Worm (Caenorhabditis elegans) whole organism, L3 larva: Measurements from ENCODE around the gene EEED8.15.
A peak's percentile ranks its signal among the peaks of the same experiment; 100 is the strongest.

Experiments
- R02D3.7 ChIP-seq: fragments of 150-350 bp; optimal IDR thresholded peaks from 2 replicates; lab custom pipeline; 2014; ENCODE audit warnings: missing biosample characterization, missing genetic modification characterization
- ZK546.5 ChIP-seq: sonication (generic microtip); optimal IDR thresholded peaks from 2 replicates; lab custom pipeline; 2017; ENCODE audit warnings: missing biosample characterization, missing genetic modification characterization
- aly-2 ChIP-seq: fragments of 150-350 bp; optimal IDR thresholded peaks from 2 replicates; lab custom pipeline; 2014; ENCODE audit warnings: missing biosample characterization, missing genetic modification characterization
- ama-1 ChIP-seq: fragments of 150-350 bp; optimal IDR thresholded peaks from 2 replicates; lab custom pipeline; 2018
- ceh-16 ChIP-seq: sonication (generic microtip); optimal IDR thresholded peaks from 2 replicates; lab custom pipeline; 2017; ENCODE audit warnings: missing biosample characterization, missing genetic modification characterization
- ceh-28 ChIP-seq: fragments of 150-350 bp; optimal IDR thresholded peaks from 2 replicates; lab custom pipeline; 2014; ENCODE audit warnings: missing biosample characterization, missing genetic modification reagents, missing genetic modification characterization
- ceh-82 ChIP-seq: fragments of 150-350 bp; optimal IDR thresholded peaks from 2 replicates; lab custom pipeline; 2014; ENCODE audit warnings: missing biosample characterization, missing genetic modification characterization
- ceh-9 ChIP-seq: sonication (generic microtip); optimal IDR thresholded peaks from 2 replicates; lab custom pipeline; 2018; ENCODE audit warnings: missing biosample characterization, missing genetic modification characterization
- daf-12 ChIP-seq: fragments of 150-350 bp; optimal IDR thresholded peaks from 2 replicates; lab custom pipeline; 2014; ENCODE audit warnings: missing biosample characterization, missing genetic modification reagents, missing genetic modification characterization
- egl-27 ChIP-seq: sonication (generic microtip); optimal IDR thresholded peaks from 4 replicates; lab custom pipeline; 2017; ENCODE audit warnings: missing biosample characterization, missing genetic modification reagents, missing genetic modification characterization
- egl-5 ChIP-seq: fragments of 150-350 bp; optimal IDR thresholded peaks from 2 replicates; lab custom pipeline; 2017; ENCODE audit warnings: missing biosample characterization, missing genetic modification reagents, missing genetic modification characterization, inconsistent platforms
- elt-1 ChIP-seq: fragments of 150-350 bp; optimal IDR thresholded peaks from 2 replicates; lab custom pipeline; 2014; ENCODE audit warnings: missing biosample characterization, missing genetic modification characterization
- elt-2 ChIP-seq: sonication (generic microtip); optimal IDR thresholded peaks from 2 replicates; lab custom pipeline; 2016; ENCODE audit warnings: missing genetic modification reagents, mild to moderate bottlenecking, missing genetic modification characterization, missing compliant biosample characterization
- elt-3 ChIP-seq, 3 experiments: fragments of 150-350 bp in 1 of 3; sonication (generic microtip) in 2 of 3; optimal IDR thresholded peaks; 2 replicates in 2 of 3; 4 replicates in 1 of 3; lab custom pipeline; 2014 to 2017; ENCODE audit warnings: missing biosample characterization in 3 of 3, missing genetic modification characterization in 3 of 3
- eor-1 ChIP-seq, 2 experiments: fragments of 150-350 bp; optimal IDR thresholded peaks; 2 replicates each; lab custom pipeline; 2014 to 2018; ENCODE audit warnings: missing biosample characterization in 2 of 2, missing genetic modification characterization in 2 of 2
- fkh-10 ChIP-seq: sonication (generic microtip); optimal IDR thresholded peaks from 2 replicates; lab custom pipeline; 2017; ENCODE audit warnings: missing biosample characterization, missing genetic modification reagents, missing genetic modification characterization
- fkh-2 ChIP-seq: fragments of 150-350 bp; optimal IDR thresholded peaks from 2 replicates; lab custom pipeline; 2014; ENCODE audit warnings: missing biosample characterization, missing genetic modification reagents, missing genetic modification characterization
- fos-1 ChIP-seq: fragments of 150-350 bp; optimal IDR thresholded peaks from 2 replicates; lab custom pipeline; 2014; ENCODE audit warnings: missing biosample characterization, missing genetic modification characterization
- hmg-11 ChIP-seq: sonication (generic microtip); optimal IDR thresholded peaks from 2 replicates; lab custom pipeline; 2016; ENCODE audit warnings: missing genetic modification characterization, missing compliant biosample characterization
- jun-1 ChIP-seq: fragments of 150-350 bp; optimal IDR thresholded peaks from 2 replicates; lab custom pipeline; 2014; ENCODE audit warnings: missing biosample characterization, missing genetic modification reagents, missing genetic modification characterization
- lin-15B ChIP-seq: fragments of 150-350 bp; optimal IDR thresholded peaks from 2 replicates; lab custom pipeline; 2014; ENCODE audit warnings: missing biosample characterization, missing genetic modification characterization
- lin-39 ChIP-seq: fragments of 150-350 bp; optimal IDR thresholded peaks from 2 replicates; lab custom pipeline; 2018; ENCODE audit warnings: missing biosample characterization, missing genetic modification reagents, missing genetic modification characterization
- lsy-12 ChIP-seq: sonication (generic microtip); optimal IDR thresholded peaks from 2 replicates; lab custom pipeline; 2016; ENCODE audit warnings: mild to moderate bottlenecking, missing genetic modification characterization, missing compliant biosample characterization
- mdl-1 ChIP-seq: fragments of 150-350 bp; optimal IDR thresholded peaks from 2 replicates; lab custom pipeline; 2014; ENCODE audit warnings: missing biosample characterization, missing genetic modification characterization
- mml-1 ChIP-seq: fragments of 150-350 bp; sonication (generic microtip); optimal IDR thresholded peaks from 3 replicates; lab custom pipeline; 2014; ENCODE audit warnings: missing biosample characterization, missing genetic modification characterization
- nfya-1 ChIP-seq: sonication (generic microtip); optimal IDR thresholded peaks from 2 replicates; lab custom pipeline; 2017; ENCODE audit warnings: missing genetic modification characterization, mild to moderate bottlenecking, missing compliant biosample characterization, antibody characterized with exemption, moderate library complexity; ENCODE audit not compliant: insufficient read depth
- nhr-11 ChIP-seq: fragments of 150-350 bp; optimal IDR thresholded peaks from 2 replicates; lab custom pipeline; 2014; ENCODE audit warnings: missing biosample characterization, missing genetic modification characterization
- nhr-12 ChIP-seq: fragments of 150-350 bp; optimal IDR thresholded peaks from 2 replicates; lab custom pipeline; 2014; ENCODE audit warnings: missing biosample characterization, missing genetic modification characterization
- nhr-23 ChIP-seq: fragments of 150-350 bp; optimal IDR thresholded peaks from 2 replicates; lab custom pipeline; 2014; ENCODE audit warnings: missing biosample characterization, missing genetic modification reagents, missing genetic modification characterization
- nhr-237 ChIP-seq: fragments of 150-350 bp; optimal IDR thresholded peaks from 2 replicates; lab custom pipeline; 2014; ENCODE audit warnings: missing biosample characterization, missing genetic modification characterization
- nhr-25 ChIP-seq: sonication (generic microtip); optimal IDR thresholded peaks from 2 replicates; lab custom pipeline; 2017; ENCODE audit warnings: missing biosample characterization, missing genetic modification characterization
- nhr-28 ChIP-seq: fragments of 150-350 bp; optimal IDR thresholded peaks from 2 replicates; lab custom pipeline; 2014; ENCODE audit warnings: missing biosample characterization, missing genetic modification characterization
- nhr-43 ChIP-seq: sonication (generic microtip); optimal IDR thresholded peaks from 2 replicates; lab custom pipeline; 2016; ENCODE audit warnings: mild to moderate bottlenecking, missing genetic modification characterization, missing compliant biosample characterization; ENCODE audit not compliant: poor library complexity, severe bottlenecking
- nhr-67 ChIP-seq: fragments of 150-350 bp; optimal IDR thresholded peaks from 2 replicates; lab custom pipeline; 2014; ENCODE audit warnings: missing biosample characterization, missing genetic modification characterization
- nhr-76 ChIP-seq: fragments of 150-350 bp; sonication (generic microtip); optimal IDR thresholded peaks from 5 replicates; lab custom pipeline; 2014; ENCODE audit warnings: missing biosample characterization, missing genetic modification characterization
- pha-4 ChIP-seq: fragments of 150-350 bp; optimal IDR thresholded peaks from 2 replicates; lab custom pipeline; 2014; ENCODE audit warnings: missing biosample characterization, missing genetic modification reagents, missing genetic modification characterization
- pqm-1 ChIP-seq: fragments of 150-350 bp; optimal IDR thresholded peaks from 2 replicates; lab custom pipeline; 2017; ENCODE audit warnings: missing biosample characterization, missing genetic modification characterization, inconsistent platforms
- skn-1 ChIP-seq: fragments of 150-350 bp; optimal IDR thresholded peaks from 2 replicates; lab custom pipeline; 2014; ENCODE audit warnings: missing biosample characterization, missing genetic modification characterization
- snpc-4 ChIP-seq: fragments of 150-350 bp; optimal IDR thresholded peaks from 2 replicates; lab custom pipeline; 2014; ENCODE audit warnings: missing biosample characterization, missing genetic modification characterization
- tbx-2 ChIP-seq: sonication (generic microtip); optimal IDR thresholded peaks from 2 replicates; lab custom pipeline; 2016; ENCODE audit warnings: mild to moderate bottlenecking, missing genetic modification characterization, missing compliant biosample characterization
- unc-39 ChIP-seq: sonication (generic microtip); optimal IDR thresholded peaks from 4 replicates; lab custom pipeline; 2017; ENCODE audit warnings: missing biosample characterization, missing genetic modification characterization
- unc-62 ChIP-seq: fragments of 150-350 bp; sonication (generic microtip); optimal IDR thresholded peaks from 4 replicates; lab custom pipeline; 2014; ENCODE audit warnings: missing biosample characterization, missing genetic modification reagents, missing genetic modification characterization
- zag-1 ChIP-seq: fragments of 150-350 bp; optimal IDR thresholded peaks from 2 replicates; lab custom pipeline; 2014; ENCODE audit warnings: missing biosample characterization, missing genetic modification characterization
- ztf-11 ChIP-seq: fragments of 150-350 bp; optimal IDR thresholded peaks from 2 replicates; lab custom pipeline; 2014; ENCODE audit warnings: missing biosample characterization, missing genetic modification characterization
- ztf-4 ChIP-seq: fragments of 150-350 bp; optimal IDR thresholded peaks from 2 replicates; lab custom pipeline; 2014; ENCODE audit warnings: missing biosample characterization, missing genetic modification characterization

The EEED8.15 gene

ce11 chrII:5418929-5419328, at the start of gene EEED8.15:
Gene EEED8.15 (plus strand): TSS chrII:5419229.
- no peak for TF ChIP-seq aly-2
- no peak for TF ChIP-seq skn-1 (tag; lab: Kevin White, UChicago)
- TF ChIP-seq elt-3 (tag; optimal IDR thresholded peaks at IDR 0.05; lab: Kevin White, UChicago) = no peak
- TF ChIP-seq lsy-12 (tag; lab: Kevin White, UChicago) = no peak
- no peak for TF ChIP-seq ceh-82 (tag; lab: Kevin White, UChicago)
- TF ChIP-seq ama-1 (lab: Kevin White, UChicago) = no peak
- TF ChIP-seq fkh-2 (tag; lab: Kevin White, UChicago) = no peak
- TF ChIP-seq nfya-1 (tag; lab: Kevin White, UChicago) = no peak
- no peak for TF ChIP-seq elt-1 (tag; lab: Kevin White, UChicago)
- no peak for TF ChIP-seq ztf-11 (tag; lab: Kevin White, UChicago)
- no peak for TF ChIP-seq lin-39 (tag; lab: Kevin White, UChicago)
- no peak for TF ChIP-seq jun-1 (tag; lab: Kevin White, UChicago)
- TF ChIP-seq nhr-237 (tag; lab: Kevin White, UChicago) = no peak
- no peak for TF ChIP-seq R02D3.7 (tag; lab: Kevin White, UChicago)
- TF ChIP-seq tbx-2 (tag; lab: Kevin White, UChicago) = no peak

DNA sequence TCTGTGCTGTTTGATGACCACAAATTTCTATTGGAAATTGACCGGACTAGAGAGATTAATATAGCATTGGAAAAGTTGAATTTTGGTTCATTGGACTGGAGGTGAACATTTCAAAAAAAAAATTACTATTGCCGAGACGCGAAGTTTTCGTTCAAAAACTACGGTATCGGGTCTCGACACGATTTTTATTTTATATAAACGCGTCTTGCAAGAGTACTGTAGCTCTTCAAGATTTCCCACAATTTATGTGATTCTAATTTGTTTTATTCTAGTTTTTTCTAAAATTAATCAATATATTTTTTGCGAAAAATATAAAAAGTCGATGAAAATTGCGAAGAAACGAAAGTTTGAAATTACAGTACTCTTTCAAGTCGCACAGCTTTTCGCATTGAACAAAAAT, 48.4 kb upstream of the EEED8.15 start, which contains the start of gene F09E5.12:
Gene F09E5.12 (minus strand): TSS at position 101 of the 400 bp plus-strand sequence.
- TF ChIP-seq unc-62 (GFP tag; lab: Kevin White, UChicago) = no peak
- no peak for TF ChIP-seq ceh-16
- TF ChIP-seq R02D3.7 (tag; lab: Kevin White, UChicago) = no peak
- TF ChIP-seq fos-1 (tag; lab: Kevin White, UChicago) = no peak
- TF ChIP-seq, all 47 proteins: peak for 0

DNA sequence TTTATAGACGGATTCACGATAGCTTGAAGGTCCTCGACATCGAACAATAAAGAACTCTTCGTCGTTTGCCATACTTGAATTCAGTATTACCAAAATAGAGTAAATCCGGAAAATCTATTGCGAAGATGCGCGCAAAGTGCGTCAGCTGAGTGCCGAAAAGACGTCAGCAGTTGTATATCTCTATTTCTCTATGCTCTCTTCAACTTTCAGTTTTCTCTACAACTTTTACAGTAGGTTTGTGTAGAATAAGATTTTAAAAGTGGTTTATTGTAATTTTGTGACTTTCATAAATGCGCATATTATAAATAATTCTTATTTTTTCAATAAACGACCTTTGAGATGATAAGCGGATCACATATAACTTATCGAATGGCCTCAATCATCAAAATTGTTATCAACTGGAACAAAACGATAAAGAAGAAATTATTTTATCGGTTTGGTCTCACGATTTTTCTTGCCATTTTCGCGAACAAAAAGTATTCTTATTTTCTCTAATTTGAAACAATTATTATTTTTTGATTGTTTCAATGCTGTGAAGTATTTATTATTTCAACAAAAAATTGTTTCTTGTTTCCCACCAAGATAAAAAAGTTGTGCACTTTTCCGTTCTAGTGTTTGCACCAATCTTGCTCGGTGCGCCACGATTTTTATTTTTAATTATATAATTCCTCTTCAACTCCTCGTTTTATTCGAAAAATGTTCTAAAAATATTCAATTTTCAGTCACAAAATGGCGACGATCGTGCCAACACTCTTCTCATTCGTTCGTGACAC, 45.6 kb upstream of the EEED8.15 start, which contains the start of the genes agt-2 and F09E5.3:
Gene agt-2 (minus strand): TSS at position 553 of the 773 bp plus-strand sequence.
Gene F09E5.3 (plus strand): TSS at position 723 of the 773 bp plus-strand sequence.
- no peak for TF ChIP-seq ZK546.5 (tag; lab: Kevin White, UChicago)
- peak; percentile 77 for TF ChIP-seq ztf-4 (tag; lab: Kevin White, UChicago)
- no peak for TF ChIP-seq mml-1 (tag; lab: Kevin White, UChicago)
- TF ChIP-seq lin-39 (tag; lab: Kevin White, UChicago) = peak; percentile 59
- peak; percentile 36 for TF ChIP-seq ceh-82 (tag; lab: Kevin White, UChicago)
- no peak for TF ChIP-seq nhr-12
- TF ChIP-seq eor-1 (tag; optimal IDR thresholded peaks at IDR 0.05; lab: Kevin White, UChicago) = no peak
- TF ChIP-seq tbx-2 (tag; lab: Kevin White, UChicago) = peak; percentile 73
- no peak for TF ChIP-seq egl-27
- TF ChIP-seq unc-62 (GFP tag; lab: Kevin White, UChicago) = peak; percentile 13
- peak; percentile 92 for TF ChIP-seq elt-2 (tag; lab: Kevin White, UChicago)
- no peak for TF ChIP-seq aly-2
- TF ChIP-seq elt-1 (tag; lab: Kevin White, UChicago) = peak; percentile 42
- no peak for TF ChIP-seq fos-1 (tag; lab: Kevin White, UChicago)
- TF ChIP-seq fkh-2 (tag; lab: Kevin White, UChicago) = no peak
- TF ChIP-seq zag-1 (tag; lab: Kevin White, UChicago) = peak; percentile 31
- TF ChIP-seq nhr-28 (tag; lab: Kevin White, UChicago) = no peak
- peak; percentile 71 for TF ChIP-seq pqm-1 (tag; lab: Kevin White, UChicago)
- TF ChIP-seq lin-15B (tag; lab: Kevin White, UChicago) = peak; percentile 88
- TF ChIP-seq lsy-12 (tag; lab: Kevin White, UChicago) = peak; percentile 84
- TF ChIP-seq nhr-23 (tag; lab: Kevin White, UChicago) = peak; percentile 97
- TF ChIP-seq nhr-67 (tag; lab: Kevin White, UChicago) = no peak
- TF ChIP-seq nhr-25 (tag; lab: Kevin White, UChicago) = peak; percentile 95
- TF ChIP-seq ztf-11 (tag; lab: Kevin White, UChicago) = no peak
- TF ChIP-seq nhr-43 (tag; lab: Kevin White, UChicago) = peak; percentile 89
- peak; percentile 81 for TF ChIP-seq nhr-11 (tag; lab: Kevin White, UChicago)
- no peak for TF ChIP-seq nhr-237 (tag; lab: Kevin White, UChicago)
- TF ChIP-seq jun-1 (tag; lab: Kevin White, UChicago) = peak; percentile 71
- TF ChIP-seq unc-39 (tag; lab: Kevin White, UChicago) = no peak
- TF ChIP-seq nhr-76 (tag; lab: Kevin White, UChicago) = no peak
- peak; percentile 75 for TF ChIP-seq R02D3.7 (tag; lab: Kevin White, UChicago)
- no peak for TF ChIP-seq ceh-16
- peak; percentile 79 for TF ChIP-seq ceh-28 (tag; lab: Kevin White, UChicago)
- peak; percentile 74 for TF ChIP-seq fkh-10 (GFP tag; lab: Kevin White, UChicago)
- peak; percentile 23 for TF ChIP-seq egl-5 (tag; lab: Kevin White, UChicago)
- no peak for TF ChIP-seq ceh-9 (tag; lab: Kevin White, UChicago)
- peak; percentile 84 for TF ChIP-seq hmg-11 (tag; lab: Kevin White, UChicago)
- TF ChIP-seq ama-1 (lab: Kevin White, UChicago) = peak; percentile 77
- TF ChIP-seq snpc-4 = peak; percentile 88
- TF ChIP-seq pha-4 (tag; lab: Kevin White, UChicago) = peak; percentile 97
- TF ChIP-seq nfya-1 (tag; lab: Kevin White, UChicago) = peak; percentile 88
- no peak for TF ChIP-seq daf-12 (tag; lab: Kevin White, UChicago)
- no peak for TF ChIP-seq elt-3 (tag; optimal IDR thresholded peaks at IDR 0.05; lab: Kevin White, UChicago)
- peak; percentile 23 for TF ChIP-seq skn-1 (tag; lab: Kevin White, UChicago)
- no peak for TF ChIP-seq mdl-1 (tag; lab: Kevin White, UChicago)
